Fruit fly (Drosophila melanogaster) whole organism: ENCODE data around the gene brv1.

Source experiments
- CG8478 ChIP-seq: fragments of >200 bp; optimal IDR thresholded peaks from 2 replicates; lab custom pipeline; 2018; ENCODE audit warnings: inconsistent platforms
- Dll ChIP-seq: fragments of >200 bp; optimal IDR thresholded peaks from 2 replicates; lab custom pipeline; 2017
- EcR ChIP-seq, 2 experiments: fragments of >200 bp; optimal IDR thresholded peaks; 2 replicates each; lab custom pipeline; 2017; ENCODE audit warnings: missing biosample characterization in 2 of 2, missing genetic modification characterization in 2 of 2, missing genetic modification reagents in 2 of 2
- pan ChIP-seq: fragments of >200 bp; optimal IDR thresholded peaks from 2 replicates; lab custom pipeline; 2017
- psq ChIP-seq: fragments of >200 bp; optimal IDR thresholded peaks from 2 replicates; lab custom pipeline; 2017
- usp ChIP-seq: fragments of >200 bp; optimal IDR thresholded peaks from 2 replicates; lab custom pipeline; 2017; ENCODE audit warnings: missing biosample characterization, missing genetic modification characterization, mixed read lengths

Gene brv1

DNA sequence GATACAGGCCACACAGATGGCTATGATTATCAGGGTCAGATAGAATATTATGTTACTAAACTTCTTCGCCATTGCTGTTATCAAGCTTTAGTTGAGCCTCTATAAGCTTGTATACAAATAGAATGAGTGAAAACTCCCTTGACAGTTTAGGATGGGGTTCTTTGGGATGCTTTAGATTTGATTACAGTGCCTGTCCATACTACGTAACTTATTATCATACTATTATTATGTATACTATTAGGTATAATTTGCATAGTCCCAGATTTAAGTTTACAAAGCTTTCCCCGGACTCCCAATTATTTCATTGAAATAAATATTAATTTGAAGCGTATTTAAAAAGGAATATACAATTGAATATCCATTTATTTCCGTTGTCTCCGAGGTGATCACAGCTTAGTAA, at the start of gene brv1:
Gene brv1, minus strand, starts transcription at position 101 of the 400 bp plus-strand sequence.
- TF ChIP-seq CG8478 (lab: Kevin White, UChicago) = no peak
- TF ChIP-seq EcR (GFP tag; optimal IDR thresholded peaks at IDR 0.05; lab: Kevin White, UChicago) = no peak
- no peak for TF ChIP-seq usp (GFP tag; lab: Kevin White, UChicago)
- no peak for TF ChIP-seq psq (lab: Kevin White, UChicago)
- TF ChIP-seq pan (lab: Kevin White, UChicago) = no peak
- TF ChIP-seq Dll (lab: Kevin White, UChicago) = no peak

DNA sequence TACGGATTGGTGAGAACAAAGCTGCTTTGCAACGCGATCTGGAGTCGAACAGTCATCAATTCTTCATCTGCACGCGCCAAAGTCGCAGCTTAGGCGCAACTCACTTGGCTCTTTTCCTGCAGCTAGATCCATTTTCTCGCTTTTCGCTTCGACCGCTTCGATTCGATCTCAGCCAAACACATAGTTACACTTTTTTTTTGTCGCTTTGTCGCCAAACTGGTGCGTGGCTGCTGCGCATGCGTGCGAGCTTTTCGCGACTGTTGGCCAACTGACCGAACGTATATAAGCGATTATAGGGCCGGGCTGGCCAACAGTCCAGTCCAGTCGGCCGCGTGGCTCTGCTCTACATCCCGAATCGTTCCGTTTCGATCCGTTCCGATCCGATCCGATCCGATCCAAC, 46.1 kb upstream of the brv1 start, which contains the start of gene Cpr76Bd:
Gene Cpr76Bd, plus strand, starts transcription at position 301 of the 400 bp plus-strand sequence.
- TF ChIP-seq EcR (GFP tag; optimal IDR thresholded peaks at IDR 0.05; lab: Kevin White, UChicago) = no peak
- no peak for TF ChIP-seq usp (GFP tag; lab: Kevin White, UChicago)
- TF ChIP-seq pan (lab: Kevin White, UChicago) = no peak
- TF ChIP-seq psq (lab: Kevin White, UChicago) = no peak

DNA sequence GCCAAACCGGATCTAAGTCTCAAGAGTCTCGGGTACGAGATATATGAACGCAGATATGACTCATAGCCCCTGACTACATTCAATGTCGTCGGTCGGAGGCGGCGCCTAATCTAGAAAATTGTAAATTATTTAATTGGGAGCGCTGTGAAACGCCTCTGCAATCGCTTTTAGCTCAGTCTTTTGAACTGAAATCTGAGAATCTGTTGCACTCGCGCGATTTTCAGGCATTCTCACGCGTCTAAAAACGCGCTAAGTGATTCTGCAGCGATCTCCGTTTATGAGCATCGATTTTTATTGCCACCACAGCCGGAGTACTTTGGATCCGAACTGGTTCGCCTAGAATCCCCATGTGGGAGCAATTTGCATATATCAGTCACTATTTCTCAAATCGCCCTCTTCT, 42.2 kb upstream of the brv1 start:
- TF ChIP-seq pan (lab: Kevin White, UChicago) (no peak), Dll (lab: Kevin White, UChicago) (no peak), usp (GFP tag; lab: Kevin White, UChicago) (no peak), EcR (GFP tag; optimal IDR thresholded peaks at IDR 0.05; lab: Kevin White, UChicago) (no peak), psq (lab: Kevin White, UChicago) (no peak), CG8478 (lab: Kevin White, UChicago) (no peak)

DNA sequence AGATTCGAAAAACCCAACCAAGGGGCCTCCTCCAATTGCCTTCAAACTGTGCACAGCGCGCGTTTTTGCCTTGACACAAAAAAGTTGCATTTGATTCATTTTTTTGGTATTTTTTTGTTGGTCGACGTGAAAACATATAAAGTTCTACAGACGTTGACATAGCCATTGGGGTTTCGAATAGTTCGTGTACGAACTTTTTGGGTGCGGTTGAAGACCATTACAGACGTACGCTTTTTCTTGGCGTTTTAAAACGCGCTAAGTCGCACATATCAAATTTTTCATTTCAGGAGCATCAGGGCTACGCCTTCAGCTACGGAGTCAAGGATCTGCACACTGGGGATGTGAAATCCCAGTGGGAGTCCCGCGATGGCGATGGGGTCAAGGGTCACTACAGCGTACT, 39.4 kb upstream of the brv1 start:
- TF ChIP-seq CG8478 (lab: Kevin White, UChicago) = no peak
- TF ChIP-seq usp (GFP tag; lab: Kevin White, UChicago) = no peak
- no peak for TF ChIP-seq Dll (lab: Kevin White, UChicago)
- no peak for TF ChIP-seq EcR (GFP tag; optimal IDR thresholded peaks at IDR 0.05; lab: Kevin White, UChicago)
- no peak for TF ChIP-seq psq (lab: Kevin White, UChicago)
- no peak for TF ChIP-seq pan (lab: Kevin White, UChicago)

DNA sequence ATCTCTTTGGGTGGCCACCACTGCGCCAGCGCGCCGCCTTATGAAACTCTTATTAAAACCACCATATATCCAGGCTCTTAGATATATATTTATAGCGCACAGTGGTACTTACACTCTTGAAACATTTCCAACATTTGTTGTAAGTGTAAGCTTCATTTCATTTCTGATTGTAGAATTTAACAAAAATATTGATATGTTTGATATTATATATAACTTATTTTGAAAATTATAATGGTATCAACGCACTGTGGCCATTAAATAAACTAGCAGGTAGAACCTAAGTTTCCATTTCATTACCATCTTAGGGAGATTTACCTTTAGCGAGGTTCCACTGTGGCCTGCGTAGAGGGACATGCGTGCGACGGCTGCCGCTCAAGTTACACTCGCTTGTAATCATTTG, 38.4 kb upstream of the brv1 start:
- TF ChIP-seq psq (lab: Kevin White, UChicago) = no peak
- TF ChIP-seq Dll (lab: Kevin White, UChicago) = no peak
- TF ChIP-seq CG8478 (lab: Kevin White, UChicago) = no peak

DNA sequence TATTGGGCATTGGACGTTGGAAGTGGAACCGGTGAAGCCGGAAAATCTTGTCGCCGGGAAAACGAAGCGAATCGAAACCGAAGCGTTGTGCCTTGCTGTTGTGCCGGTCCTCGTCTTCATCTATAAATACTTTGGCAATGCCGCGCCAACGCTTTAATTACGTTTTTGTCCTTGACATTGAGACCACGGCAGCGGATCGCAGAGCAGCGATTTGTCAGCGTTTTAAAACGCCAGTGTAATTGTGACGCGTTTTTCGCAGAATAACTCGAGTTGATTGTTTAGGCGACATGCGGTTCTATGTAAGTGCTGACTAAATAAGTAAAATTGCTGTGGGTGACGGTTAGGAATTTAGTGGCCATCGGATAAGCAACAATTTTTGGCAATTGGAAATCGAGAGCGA, 34.8 kb upstream of the brv1 start:
- TF ChIP-seq CG8478 (lab: Kevin White, UChicago) (no peak), pan (lab: Kevin White, UChicago) (no peak), usp (GFP tag; lab: Kevin White, UChicago) (no peak), EcR (GFP tag; optimal IDR thresholded peaks at IDR 0.05; lab: Kevin White, UChicago) (no peak), Dll (lab: Kevin White, UChicago) (no peak), psq (lab: Kevin White, UChicago) (no peak)

DNA sequence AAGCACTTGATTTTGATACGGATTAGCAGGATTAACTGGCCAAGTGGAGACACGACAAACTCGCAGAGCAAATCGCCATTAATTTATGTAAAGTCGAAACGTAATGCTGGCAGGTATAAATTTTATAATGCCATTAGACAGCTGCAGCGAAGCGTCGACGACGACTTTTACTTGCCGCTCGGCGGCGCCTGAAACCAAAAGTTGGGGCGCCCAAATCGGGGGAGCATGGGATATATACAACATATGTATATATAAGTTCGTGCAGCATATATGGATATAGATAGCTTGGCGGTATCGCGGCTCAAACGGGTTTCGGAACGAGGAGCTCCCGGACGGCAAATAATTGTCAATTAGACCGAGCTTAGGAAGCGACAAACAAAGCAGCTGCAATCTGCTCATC, 34.3 kb upstream of the brv1 start, which contains the start of gene Cpr76Bc:
Gene Cpr76Bc, plus strand, starts transcription at position 301 of the 400 bp plus-strand sequence.
- TF ChIP-seq CG8478 (lab: Kevin White, UChicago) (no peak), EcR (GFP tag; optimal IDR thresholded peaks at IDR 0.05; lab: Kevin White, UChicago) (no peak), pan (lab: Kevin White, UChicago) (no peak), usp (GFP tag; lab: Kevin White, UChicago) (no peak), Dll (lab: Kevin White, UChicago) (no peak), psq (lab: Kevin White, UChicago) (no peak)

DNA sequence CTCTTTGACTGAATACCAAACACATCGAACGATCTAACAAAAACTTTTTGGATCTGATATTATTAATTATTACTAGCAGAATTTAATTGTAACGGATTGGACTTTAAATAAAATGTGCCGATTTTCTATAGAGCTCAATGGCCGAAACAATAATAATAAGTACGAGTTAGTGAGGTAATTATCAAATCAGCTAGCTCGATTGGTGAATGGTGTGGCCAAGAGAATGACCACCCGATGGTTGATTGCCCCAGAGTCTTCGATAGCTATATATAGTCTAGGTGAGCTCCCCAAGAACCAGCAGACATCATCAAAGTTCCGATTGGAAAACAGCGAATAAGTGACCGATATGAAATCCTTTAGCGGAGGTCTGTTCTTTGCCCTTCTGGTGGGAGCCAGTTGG, 33.1 kb upstream of the brv1 start, which contains the start of gene Cpr76Bb:
Gene Cpr76Bb, plus strand, starts transcription at position 301 of the 400 bp plus-strand sequence.
- no peak for TF ChIP-seq usp (GFP tag; lab: Kevin White, UChicago)
- no peak for TF ChIP-seq CG8478 (lab: Kevin White, UChicago)
- no peak for TF ChIP-seq Dll (lab: Kevin White, UChicago)
- TF ChIP-seq psq (lab: Kevin White, UChicago) = no peak
- no peak for TF ChIP-seq EcR (GFP tag; optimal IDR thresholded peaks at IDR 0.05; lab: Kevin White, UChicago)
- no peak for TF ChIP-seq pan (lab: Kevin White, UChicago)

DNA sequence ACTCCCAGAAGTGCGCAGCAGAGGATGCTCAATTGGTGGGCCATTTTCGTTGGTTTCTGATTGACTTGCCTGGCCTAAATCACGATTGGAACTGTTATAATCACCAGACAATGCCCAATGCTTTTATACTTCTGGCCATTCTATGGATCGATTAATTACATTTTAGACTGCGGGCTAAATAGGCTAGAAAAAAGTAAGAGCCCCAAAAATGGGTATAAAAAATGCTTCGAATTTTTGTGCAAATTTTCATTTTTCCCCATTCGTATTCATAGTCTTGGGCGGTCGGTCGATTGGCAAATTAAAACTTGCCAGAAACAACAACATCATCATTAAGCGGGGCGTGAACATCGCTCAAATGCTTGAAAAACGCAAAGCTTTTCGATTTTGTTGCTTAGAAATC, 31.9 kb upstream of the brv1 start, which contains the start of gene Cpr76Ba:
Gene Cpr76Ba, minus strand, starts transcription at position 101 of the 400 bp plus-strand sequence.
- TF ChIP-seq psq (lab: Kevin White, UChicago) (no peak), pan (lab: Kevin White, UChicago) (no peak)

DNA sequence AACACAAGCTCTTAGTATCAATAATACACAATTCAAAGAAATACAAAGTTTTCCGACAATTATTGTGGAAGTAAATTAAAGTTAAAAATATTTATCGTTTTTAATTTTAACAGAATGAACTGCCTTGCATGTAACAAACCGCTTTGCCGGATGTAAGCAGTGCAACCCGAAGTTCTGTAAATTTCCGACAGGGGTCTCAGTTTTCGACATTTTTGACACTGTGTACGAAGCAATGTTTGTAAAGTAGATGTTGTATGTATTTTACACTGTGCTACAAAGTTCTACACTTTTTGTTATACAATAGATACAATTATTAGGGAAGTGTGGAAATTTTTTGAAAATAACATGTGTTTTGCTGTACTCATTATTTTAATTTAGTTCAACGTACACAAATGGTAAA, 30.2 kb upstream of the brv1 start:
- no peak for TF ChIP-seq usp (GFP tag; lab: Kevin White, UChicago)
- no peak for TF ChIP-seq pan (lab: Kevin White, UChicago)
- no peak for TF ChIP-seq CG8478 (lab: Kevin White, UChicago)
- TF ChIP-seq psq (lab: Kevin White, UChicago) = no peak
- TF ChIP-seq Dll (lab: Kevin White, UChicago) = no peak
- TF ChIP-seq EcR (GFP tag; optimal IDR thresholded peaks at IDR 0.05; lab: Kevin White, UChicago) = no peak

DNA sequence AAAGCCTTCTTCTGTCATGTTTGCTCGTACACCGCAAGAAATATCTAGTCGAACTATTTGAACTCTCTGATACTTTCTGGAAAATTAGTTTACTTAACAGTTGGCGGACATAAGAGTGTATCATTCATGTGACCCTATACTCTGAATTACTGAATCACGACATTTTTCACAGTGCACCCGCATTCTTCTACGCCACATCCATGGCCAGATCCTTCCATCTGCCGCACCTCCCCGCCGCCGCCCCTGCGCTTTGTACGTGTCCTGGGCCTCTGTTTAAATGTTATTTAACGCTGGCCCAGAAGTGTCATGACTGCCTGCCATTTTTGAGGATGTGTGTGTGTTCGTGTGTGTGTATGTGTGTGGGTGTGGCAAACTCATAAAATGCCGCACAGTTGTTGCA, 26.4 kb upstream of the brv1 start:
- TF ChIP-seq pan (lab: Kevin White, UChicago) (no peak), Dll (lab: Kevin White, UChicago) (no peak), psq (lab: Kevin White, UChicago) (no peak), usp (GFP tag; lab: Kevin White, UChicago) (no peak), EcR (GFP tag; optimal IDR thresholded peaks at IDR 0.05; lab: Kevin White, UChicago) (no peak), CG8478 (lab: Kevin White, UChicago) (no peak)

DNA sequence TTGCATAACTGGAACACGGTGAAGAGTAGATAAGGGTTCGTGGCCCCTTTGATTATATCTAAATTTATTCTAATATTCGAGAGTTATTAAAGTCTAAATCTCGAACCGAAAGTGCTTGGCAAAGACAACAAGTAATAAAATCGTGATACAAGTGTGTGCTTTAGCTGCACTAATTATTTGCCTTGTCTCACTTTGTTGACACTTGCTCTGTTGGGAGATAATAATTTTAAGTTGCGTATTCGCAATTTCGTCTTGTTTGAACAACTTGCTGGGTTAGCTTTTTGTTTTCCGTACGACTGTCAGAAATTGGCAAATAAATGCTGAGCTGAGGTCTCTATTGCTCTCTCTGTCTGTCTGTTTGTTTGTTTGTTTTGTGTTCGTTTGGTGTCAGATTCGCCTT, 18.4 kb upstream of the brv1 start:
- no peak for TF ChIP-seq psq (lab: Kevin White, UChicago)
- TF ChIP-seq CG8478 (lab: Kevin White, UChicago) = no peak
- TF ChIP-seq usp (GFP tag; lab: Kevin White, UChicago) = no peak
- TF ChIP-seq EcR (GFP tag; optimal IDR thresholded peaks at IDR 0.05; lab: Kevin White, UChicago) = no peak
- TF ChIP-seq pan (lab: Kevin White, UChicago) = no peak
- TF ChIP-seq Dll (lab: Kevin White, UChicago) = no peak
